Fruit fly (Drosophila melanogaster) whole organism, larva: ENCODE results near the gene BomBc3.

ENCODE experiments used
- noc ChIP-seq: fragments of 200-800 bp; sonication (Bioruptor generic); optimal IDR thresholded peaks from 3 replicates; lab custom pipeline; 2019; ENCODE audit warnings: missing biosample characterization, mild to moderate bottlenecking, missing genetic modification characterization, moderate library complexity

BomBc3 gene

DNA sequence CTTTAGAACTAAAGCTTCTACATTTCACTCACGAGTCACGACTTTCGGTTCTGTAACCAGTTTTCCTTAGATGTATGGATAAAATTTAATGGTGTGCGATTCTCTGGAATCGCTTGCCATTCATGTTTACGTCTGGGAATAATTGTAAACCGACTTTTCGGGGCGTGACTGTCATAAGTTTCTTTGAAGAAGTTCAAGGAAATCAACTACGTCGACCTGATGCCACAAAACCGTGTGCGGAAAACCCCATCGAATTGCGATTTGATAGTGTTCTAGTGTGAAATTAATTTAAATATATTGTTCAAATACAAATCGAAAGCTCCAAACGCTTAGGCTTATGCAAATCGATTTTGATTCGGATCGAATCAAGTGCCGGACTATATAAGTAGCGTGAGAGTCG is at the start of gene BomBc3:
BomBc3 (plus strand) TSS at position 301 of the 400 bp plus-strand sequence.
- no peak for TF ChIP-seq noc

DNA sequence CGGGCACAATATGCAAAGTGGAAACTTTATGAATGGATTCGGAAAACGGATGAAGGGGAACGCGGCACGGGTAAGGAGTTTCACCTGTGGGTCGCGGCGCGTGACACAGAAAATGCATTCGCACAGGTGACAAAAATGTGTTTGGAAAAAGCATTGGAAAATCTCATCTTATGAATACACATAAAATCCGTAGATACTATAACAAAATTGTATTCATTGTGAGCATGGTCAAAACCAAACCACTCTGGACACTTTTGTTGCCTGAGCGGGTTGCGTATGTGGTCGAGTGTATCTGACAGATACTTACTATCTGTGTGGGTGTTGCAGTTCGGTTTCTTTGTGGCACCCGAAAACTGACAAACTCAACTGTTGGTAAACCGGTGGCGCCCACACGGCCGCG is 47.4 kb upstream of the BomBc3 start:
- TF ChIP-seq noc = no peak

- no peak for TF ChIP-seq noc
Observed at dm6 chr3R:22040400-22040799, 46.5 kb upstream of the BomBc3 start.

- no peak for TF ChIP-seq noc
Observed at dm6 chr3R:22041625-22042282, 45.1 kb upstream of the BomBc3 start, which contains the start of gene how. TSS of gene how (plus strand) at chr3R:22042191.

- TF ChIP-seq noc = no peak
Observed at dm6 chr3R:22042283-22042875, 44.5 kb upstream of the BomBc3 start.

DNA sequence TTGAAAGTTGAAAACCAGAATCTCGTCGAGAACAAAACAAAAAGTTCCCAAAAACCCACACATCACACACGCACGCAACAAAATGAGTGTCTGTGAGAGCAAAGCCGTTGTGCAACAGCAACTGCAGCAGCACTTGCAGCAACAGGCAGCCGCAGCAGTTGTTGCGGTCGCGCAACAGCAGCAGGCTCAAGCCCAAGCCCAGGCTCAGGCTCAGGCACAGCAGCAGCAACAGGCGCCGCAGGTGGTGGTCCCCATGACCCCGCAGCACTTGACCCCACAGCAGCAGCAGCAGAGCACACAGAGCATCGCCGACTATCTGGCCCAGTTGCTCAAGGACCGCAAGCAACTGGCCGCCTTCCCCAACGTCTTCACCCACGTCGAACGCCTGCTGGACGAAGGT is 43.9 kb upstream of the BomBc3 start:
- TF ChIP-seq noc = no peak

- TF ChIP-seq noc = no peak
Observed at dm6 chr3R:22043748-22044402, 43.0 kb upstream of the BomBc3 start.

DNA sequence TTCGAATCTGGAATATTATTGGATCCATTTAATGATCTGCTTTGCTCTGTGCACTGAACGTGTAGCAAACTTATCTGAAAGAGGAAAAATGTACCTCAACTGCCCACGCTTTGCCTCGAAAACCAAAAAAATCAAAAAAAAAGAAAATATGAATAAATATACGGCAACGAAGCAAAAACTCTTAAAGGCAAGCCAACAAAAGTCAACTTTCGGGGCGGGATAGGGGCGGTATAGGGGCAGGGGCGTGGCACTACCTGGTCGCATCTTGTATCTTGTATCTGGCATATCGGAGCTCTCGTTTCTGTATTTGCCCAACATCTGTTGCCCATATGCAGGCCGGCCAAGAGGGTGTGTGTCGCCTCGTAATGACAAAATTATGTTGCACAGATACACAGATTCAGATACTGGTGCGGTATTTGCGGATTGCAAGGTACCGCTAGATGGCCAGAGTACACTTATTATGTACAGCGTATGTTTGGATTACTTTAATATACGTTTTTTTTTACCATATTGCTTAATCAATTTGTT is 42.4 kb upstream of the BomBc3 start:
- TF ChIP-seq noc = no peak

DNA sequence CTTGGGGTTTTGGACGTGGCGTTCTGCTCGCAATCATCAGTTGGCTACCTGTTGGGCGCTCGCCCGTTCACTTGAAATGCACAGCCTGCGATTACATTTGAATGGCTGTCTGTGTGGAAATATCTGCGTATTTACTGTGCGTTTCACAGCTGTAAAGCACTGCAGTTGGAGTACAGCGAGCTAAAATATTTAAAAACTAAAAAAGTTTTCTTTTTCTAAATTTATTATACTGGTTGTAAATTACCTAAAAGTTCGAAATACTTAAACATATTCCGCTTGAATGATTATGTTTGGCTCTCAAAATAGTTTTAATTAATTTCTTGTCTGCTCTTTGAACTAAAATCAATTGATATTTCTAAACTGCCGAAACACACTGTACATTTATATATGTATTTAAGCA is 40.6 kb upstream of the BomBc3 start:
- TF ChIP-seq noc = no peak

- TF ChIP-seq noc = no peak
Observed at dm6 chr3R:22046723-22047122, 40.2 kb upstream of the BomBc3 start.

DNA sequence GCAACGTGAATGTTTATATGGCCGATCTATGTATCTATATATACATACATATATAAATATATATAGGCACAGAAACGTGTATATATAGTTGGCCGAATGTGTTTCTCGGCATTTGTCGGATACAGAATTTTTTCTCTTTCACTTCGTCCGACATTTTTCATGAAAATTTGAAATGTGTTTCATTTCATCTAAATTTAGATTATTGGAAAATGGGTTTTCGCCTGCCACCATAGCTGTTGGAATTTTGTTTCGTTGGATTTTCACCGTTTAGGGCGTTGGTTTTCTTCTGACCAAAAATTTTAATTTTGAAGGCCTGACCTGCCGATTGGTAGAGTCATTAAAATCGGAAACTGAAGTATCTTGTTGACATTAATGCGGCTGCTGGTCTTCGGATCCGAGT is 39.5 kb upstream of the BomBc3 start:
- no peak for TF ChIP-seq noc

DNA sequence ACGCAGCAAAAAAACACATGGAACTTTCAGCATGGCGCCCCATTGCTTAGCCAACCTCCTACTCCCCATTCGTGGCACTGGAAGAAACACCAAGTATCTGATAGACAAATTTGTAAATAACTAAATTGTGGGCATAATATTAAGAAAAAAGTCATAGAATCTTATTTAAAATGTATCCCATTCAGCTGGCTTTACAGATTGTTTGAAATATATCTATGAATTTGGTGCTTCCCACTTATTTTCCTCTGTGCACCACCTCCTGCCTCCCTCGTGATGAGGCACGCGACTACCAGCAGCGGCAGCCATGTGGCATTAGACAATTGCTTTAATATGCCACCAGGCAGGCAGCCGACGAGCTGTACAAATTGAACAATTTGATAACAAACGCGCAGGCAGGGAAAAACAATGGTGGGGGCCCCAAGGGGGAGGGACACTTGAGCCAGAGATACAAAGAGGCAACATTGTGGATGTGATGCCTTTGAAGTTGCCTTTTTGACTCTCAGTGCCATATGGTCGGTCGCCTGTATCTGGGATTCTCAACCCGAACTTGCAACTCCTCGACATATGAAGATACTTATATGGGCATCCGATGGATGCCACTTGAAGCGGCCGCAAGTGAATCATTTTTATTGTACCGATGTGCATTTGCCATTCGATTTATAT is 37.6 kb upstream of the BomBc3 start:
- TF ChIP-seq noc = no peak

- no peak for TF ChIP-seq noc
Observed at dm6 chr3R:22052235-22052634, 34.6 kb upstream of the BomBc3 start.

dm6 chr3R:22053202-22053601 is 33.7 kb upstream of the BomBc3 start:
- TF ChIP-seq noc = no peak

- no peak for TF ChIP-seq noc
Observed at dm6 chr3R:22053740-22054139, 33.1 kb upstream of the BomBc3 start.

dm6 chr3R:22057083-22057482 is 29.8 kb upstream of the BomBc3 start:
- peak; percentile 7 for TF ChIP-seq noc

DNA sequence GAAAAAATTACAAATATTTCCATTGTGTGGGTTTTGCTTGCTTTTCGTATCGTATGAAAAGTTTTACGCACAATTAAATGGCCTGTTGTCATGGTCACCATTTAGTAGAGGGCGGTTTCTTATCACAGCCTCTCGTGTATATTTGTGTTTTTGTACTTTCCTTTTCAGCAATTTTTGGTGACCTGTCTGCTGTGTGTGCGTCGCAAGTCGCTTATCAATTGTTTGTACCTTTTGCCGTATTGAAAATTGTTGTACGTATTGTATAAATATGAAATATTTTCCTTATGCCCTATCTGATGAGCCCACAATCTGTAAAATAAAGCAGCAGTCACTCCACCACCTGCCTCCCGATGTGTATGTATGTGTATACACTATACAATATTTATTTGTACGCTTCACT is 20.4 kb upstream of the BomBc3 start:
- TF ChIP-seq noc = no peak
